Fruit fly (Drosophila melanogaster): ENCODE results near the gene Lip2.

- TF ChIP-seq pan (optimal IDR thresholded peaks at IDR 0.05) (no peak), EcR (GFP tag; optimal IDR thresholded peaks at IDR 0.05) (no peak), Dll (optimal IDR thresholded peaks at IDR 0.05) (no peak), CG8478 (optimal IDR thresholded peaks at IDR 0.05) (no peak)
Measured at dm6 chr2L:10661490-10662240, 47.6 kb downstream of the Lip2 start, which contains the start of gene CG31871.

Data from whole organism.